Worm (Caenorhabditis elegans) whole organism, L4/young adult: ENCODE measurements around the gene Y54B9A.1.

Experiments
- W03F9.2 ChIP-seq: fragments of 150-350 bp; optimal IDR thresholded peaks from 2 replicates; lab custom pipeline; 2014; ENCODE audit warnings: missing biosample characterization, missing genetic modification characterization
- dao-5 ChIP-seq: sonication (generic microtip); optimal IDR thresholded peaks from 2 replicates; lab custom pipeline; 2016; ENCODE audit warnings: missing genotype, missing genetic modification characterization, moderate library complexity, missing compliant biosample characterization
- him-1 ChIP-seq: sonication (generic microtip); optimal IDR thresholded peaks from 2 replicates; lab custom pipeline; 2016; ENCODE audit warnings: missing genotype, missing genetic modification reagents, missing genetic modification characterization, missing compliant biosample characterization

DNA sequence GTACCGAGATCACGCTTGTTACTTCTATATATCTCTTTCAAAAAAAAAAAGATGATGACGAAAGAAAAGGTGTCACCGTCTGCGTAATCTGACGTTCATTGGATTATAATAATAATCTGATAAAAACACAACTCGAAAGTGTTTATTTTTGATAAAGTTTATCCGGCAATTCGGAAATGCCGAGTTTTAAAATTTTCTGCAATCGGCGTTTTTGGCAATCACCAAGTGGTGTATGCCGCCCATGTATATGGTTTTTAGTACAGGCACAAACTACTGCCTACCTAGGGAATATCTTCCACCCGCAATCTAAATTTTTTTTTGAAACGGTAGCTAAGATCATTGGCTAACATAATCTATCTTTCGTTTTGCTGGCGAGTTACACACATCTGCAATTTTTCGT lies 34.6 kb upstream of the Y54B9A.1 start:
- TF ChIP-seq dao-5, result no peak
- TF ChIP-seq him-1 (tag; lab: Kevin White, UChicago), result no peak
- no peak for TF ChIP-seq W03F9.2
